Worm (Caenorhabditis elegans) whole organism, late embryonic: ENCODE measurements around the gene F46B6.10.

ENCODE experiments used
- K02D7.2 ChIP-seq: sonication (generic microtip); optimal IDR thresholded peaks from 2 replicates; lab custom pipeline; 2017; ENCODE audit warnings: mild to moderate bottlenecking, missing genetic modification characterization, missing compliant biosample characterization
- Y22D7AL.16 ChIP-seq: sonication (generic microtip); optimal IDR thresholded peaks from 2 replicates; lab custom pipeline; 2016; ENCODE audit warnings: missing genetic modification characterization, missing compliant biosample characterization
- ceh-30 ChIP-seq: fragments of 150-350 bp; optimal IDR thresholded peaks from 2 replicates; lab custom pipeline; 2014; ENCODE audit warnings: missing biosample characterization, missing genetic modification characterization
- ceh-6 ChIP-seq: fragments of 200-800 bp; sonication (Bioruptor generic); optimal IDR thresholded peaks from 2 replicates; lab custom pipeline; 2018; ENCODE audit warnings: mild to moderate bottlenecking, missing genetic modification characterization, missing compliant biosample characterization
- dve-1 ChIP-seq: sonication (generic microtip); optimal IDR thresholded peaks from 2 replicates; lab custom pipeline; 2017; ENCODE audit warnings: antibody characterized with exemption, mild to moderate bottlenecking, missing genetic modification characterization, missing compliant biosample characterization
- ets-4 ChIP-seq: sonication (generic microtip); optimal IDR thresholded peaks from 2 replicates; lab custom pipeline; 2016; ENCODE audit warnings: missing genetic modification characterization, missing compliant biosample characterization
- nhr-11 ChIP-seq: fragments of 150-350 bp; optimal IDR thresholded peaks from 2 replicates; lab custom pipeline; 2014; ENCODE audit warnings: missing biosample characterization, missing genetic modification characterization
- nhr-232 ChIP-seq: sonication (generic microtip); optimal IDR thresholded peaks from 2 replicates; lab custom pipeline; 2016; ENCODE audit warnings: missing genetic modification characterization, missing compliant biosample characterization
- pqm-1 ChIP-seq: sonication (generic microtip); optimal IDR thresholded peaks from 2 replicates; lab custom pipeline; 2016; ENCODE audit warnings: missing genetic modification characterization, missing compliant biosample characterization
- tbx-2 ChIP-seq: sonication (generic microtip); optimal IDR thresholded peaks from 2 replicates; lab custom pipeline; 2016; ENCODE audit warnings: missing genetic modification characterization, missing compliant biosample characterization
- tbx-7 ChIP-seq: sonication (generic microtip); optimal IDR thresholded peaks from 2 replicates; lab custom pipeline; 2016; ENCODE audit warnings: missing genotype, missing genetic modification characterization, missing compliant biosample characterization

- TF ChIP-seq tbx-7 (tag; lab: Kevin White, UChicago) = no peak
- no peak for TF ChIP-seq pqm-1
- no peak for TF ChIP-seq dve-1 (tag; lab: Kevin White, UChicago)
- TF ChIP-seq K02D7.2 (tag; lab: Kevin White, UChicago) = no peak
- no peak for TF ChIP-seq ceh-6 (GFP tag; lab: Kevin White, UChicago)
- no peak for TF ChIP-seq nhr-11
- no peak for TF ChIP-seq Y22D7AL.16 (tag; lab: Kevin White, UChicago)
- no peak for TF ChIP-seq nhr-232 (tag; lab: Kevin White, UChicago)
- TF ChIP-seq tbx-2 (tag; lab: Kevin White, UChicago) = no peak
- no peak for TF ChIP-seq ets-4
- no peak for TF ChIP-seq ceh-30 (tag; lab: Kevin White, UChicago)
Observed at ce11 chrV:9786721-9787131, 15.1 kb downstream of the F46B6.10 start, which contains the start of gene F46B6.6.
